Worm (Caenorhabditis elegans): ENCODE data around the gene ampd-1.

Gene ampd-1

ce11 chrII:5212675-5213074 lies 9.6 kb downstream of the ampd-1 start, which contains the start of gene C34F11.1:
C34F11.1 (plus strand) TSS chrII:5212975.
- no peak for TF ChIP-seq mxl-1 (tag; optimal IDR thresholded peaks at IDR 0.05)
- TF ChIP-seq lin-26 (GFP tag; IDR thresholded peaks at IDR 0.05), result no peak
- TF ChIP-seq ama-1 (optimal IDR thresholded peaks at IDR 0.05), result no peak
- TF ChIP-seq ama-1 (GFP tag; optimal IDR thresholded peaks at IDR 0.05), result no peak
- no peak for TF ChIP-seq ZK185.1 (tag; optimal IDR thresholded peaks at IDR 0.05; ENCODE audit: poor library complexity, severe bottlenecking)
- TF ChIP-seq B0019.2 (GFP tag; conservative IDR thresholded peaks at IDR 0.05), result no peak
- TF ChIP-seq F39B2.1 (GFP tag; IDR thresholded peaks at IDR 0.05), result no peak
- no peak for TF ChIP-seq snpc-1.1 (tag; optimal IDR thresholded peaks at IDR 0.05; ENCODE audit: insufficient read depth)
- no peak for TF ChIP-seq hmg-20 (GFP tag; IDR thresholded peaks at IDR 0.05)
- no peak for TF ChIP-seq unc-62 (GFP tag; optimal IDR thresholded peaks at IDR 0.05)
- TF ChIP-seq dpff-1 (tag; optimal IDR thresholded peaks at IDR 0.05), result no peak
- no peak for TF ChIP-seq pha-4 (tag; optimal IDR thresholded peaks at IDR 0.05)
- no peak for TF ChIP-seq nhr-120 (GFP tag; IDR thresholded peaks at IDR 0.05)
- TF ChIP-seq dox-1 (GFP tag; IDR thresholded peaks at IDR 0.05), result no peak
- TF ChIP-seq sdz-38 (tag; optimal IDR thresholded peaks at IDR 0.05), result no peak
- no peak for TF ChIP-seq cebp-1 (GFP tag; IDR thresholded peaks at IDR 0.05)
- no peak for TF ChIP-seq cebp-1 (tag; optimal IDR thresholded peaks at IDR 0.05)
- TF ChIP-seq ceh-40 (GFP tag; IDR thresholded peaks at IDR 0.05), result no peak
- no peak for TF ChIP-seq ztf-22 (GFP tag; optimal IDR thresholded peaks at IDR 0.05)
- no peak for TF ChIP-seq bed-1 (GFP tag; IDR thresholded peaks at IDR 0.05)

ce11 chrII:5218349-5218748 lies 15.2 kb downstream of the ampd-1 start:
- no peak for TF ChIP-seq ccch-3 (GFP tag; optimal IDR thresholded peaks at IDR 0.05)
- TF ChIP-seq F10E7.11 (tag; optimal IDR thresholded peaks at IDR 0.05), result no peak
- TF ChIP-seq akir-1 (GFP tag; optimal IDR thresholded peaks at IDR 0.05), result no peak
- TF ChIP-seq unc-130 (GFP tag; optimal IDR thresholded peaks at IDR 0.05), result no peak
- no peak for TF ChIP-seq lin-35 (GFP tag; optimal IDR thresholded peaks at IDR 0.05)
- no peak for TF ChIP-seq B0035.1 (tag; optimal IDR thresholded peaks at IDR 0.05)
- no peak for TF ChIP-seq Y95B8A.8 (GFP tag; IDR thresholded peaks at IDR 0.05)
- TF ChIP-seq him-1 (tag; optimal IDR thresholded peaks at IDR 0.05), result no peak

- TF ChIP-seq tlf-1 (GFP tag; optimal IDR thresholded peaks at IDR 0.05) (no peak), ztf-25 (GFP tag; IDR thresholded peaks at IDR 0.05) (no peak), unc-62 (GFP tag; optimal IDR thresholded peaks at IDR 0.05) (no peak)
Measured at ce11 chrII:5220648-5221047, 17.5 kb downstream of the ampd-1 start.

- no peak for TF ChIP-seq F23B12.7 (tag; optimal IDR thresholded peaks at IDR 0.05; ENCODE audit: insufficient read depth)
- no peak for TF ChIP-seq K11D2.4 (GFP tag; IDR thresholded peaks at IDR 0.05)
- no peak for TF ChIP-seq madf-10 (tag; optimal IDR thresholded peaks at IDR 0.05)
- TF ChIP-seq Y95B8A.8 (GFP tag; IDR thresholded peaks at IDR 0.05), result no peak
- TF ChIP-seq xnd-1 (tag; optimal IDR thresholded peaks at IDR 0.05), result no peak
Measured at ce11 chrII:5222830-5223229, 19.7 kb downstream of the ampd-1 start.

- TF ChIP-seq Y56A3A.18 (GFP tag; IDR thresholded peaks at IDR 0.05), result no peak
- TF ChIP-seq lin-40 (tag; optimal IDR thresholded peaks at IDR 0.05), result no peak
- no peak for TF ChIP-seq K11D2.4 (GFP tag; IDR thresholded peaks at IDR 0.05)
- no peak for TF ChIP-seq egl-44 (GFP tag; IDR thresholded peaks at IDR 0.05)
- TF ChIP-seq lsy-27 (tag; optimal IDR thresholded peaks at IDR 0.05; ENCODE audit: borderline replicate concordance, insufficient read depth), result no peak
- TF ChIP-seq snpc-4 (GFP tag; optimal IDR thresholded peaks at IDR 0.05), result no peak
- TF ChIP-seq snpc-4 (tag; optimal IDR thresholded peaks at IDR 0.05), result no peak
- no peak for TF ChIP-seq ceh-27 (GFP tag; optimal IDR thresholded peaks at IDR 0.05)
- no peak for TF ChIP-seq lir-1 (GFP tag; conservative IDR thresholded peaks at IDR 0.05)
- TF ChIP-seq nhr-90 (tag; optimal IDR thresholded peaks at IDR 0.05), result no peak
- TF ChIP-seq die-1 (tag; optimal IDR thresholded peaks at IDR 0.05), result no peak
- no peak for TF ChIP-seq Y53G8AR.9 (GFP tag; conservative IDR thresholded peaks at IDR 0.05)
Measured at ce11 chrII:5225284-5225683, 22.2 kb downstream of the ampd-1 start, which contains the start of gene dsh-1. dsh-1 (minus strand) TSS chrII:5225384.
